Fruit fly (Drosophila melanogaster): ENCODE results near the gene Ack.

DNA sequence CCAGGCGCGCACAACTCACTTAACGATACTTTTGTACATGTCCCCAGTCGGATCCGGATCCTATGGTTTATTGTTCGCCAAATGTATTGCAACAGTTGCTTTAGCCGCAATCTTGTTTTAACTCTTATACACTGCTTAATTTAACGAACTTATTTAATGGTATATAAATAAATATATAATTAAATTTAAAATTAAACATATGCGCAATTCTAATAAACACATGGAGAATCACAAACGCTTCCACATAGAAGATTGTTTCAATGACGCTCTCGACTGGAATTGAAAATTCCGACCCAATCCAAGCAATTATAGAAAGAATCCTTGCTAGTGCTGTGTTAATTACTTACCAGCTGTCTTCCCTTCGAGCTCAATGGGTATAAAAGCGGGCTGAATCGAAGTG lies 33.2 kb downstream of the Ack start, which contains the start of gene Akh:
- TF ChIP-seq CG6254 (GFP tag; optimal IDR thresholded peaks at IDR 0.05) (no peak), pan (optimal IDR thresholded peaks at IDR 0.05) (no peak), pan (GFP tag; optimal IDR thresholded peaks at IDR 0.05 in 1 of 2, IDR thresholded peaks at IDR 0.05 in 1 of 2) (no peak), sens (GFP tag) (no peak), CG33557 (GFP tag; optimal IDR thresholded peaks at IDR 0.05) (no peak), z (GFP tag; IDR thresholded peaks at IDR 0.05) (no peak)

Data from whole organism, embryonic.